Fruit fly (Drosophila melanogaster) whole organism, embryonic: ENCODE measurements around the gene Kat60.

ENCODE experiments used
- Abd-B ChIP-seq: fragments of 200-800 bp; sonication (Bioruptor generic); optimal IDR thresholded peaks from 2 replicates; lab custom pipeline; 2018; ENCODE audit warnings: missing biosample characterization, mild to moderate bottlenecking, missing genetic modification characterization, moderate library complexity
- Asciz ChIP-seq: fragments of 200-800 bp; sonication (Bioruptor generic); optimal IDR thresholded peaks from 2 replicates; lab custom pipeline; 2017; ENCODE audit warnings: missing biosample characterization, mild to moderate bottlenecking, missing genetic modification characterization, missing genetic modification reagents
- Bdp1 ChIP-seq: fragments of 200-800 bp; sonication (Bioruptor generic); optimal IDR thresholded peaks from 3 replicates; lab custom pipeline; 2016; ENCODE audit warnings: missing biosample characterization, missing genetic modification characterization
- CG11456 ChIP-seq: fragments of 200-800 bp; sonication (Bioruptor generic); IDR thresholded peaks from 3 replicates; pipeline ENCODE4 v1.3.6; 2022; ENCODE audit warnings: missing biosample characterization, missing genetic modification characterization
- CG12219 ChIP-seq: fragments of 200-800 bp; sonication (Bioruptor generic); optimal IDR thresholded peaks from 3 replicates; lab custom pipeline; 2018; ENCODE audit warnings: missing biosample characterization, mild to moderate bottlenecking, missing genetic modification characterization
- CG12744 ChIP-seq: fragments of 200-800 bp; sonication (Bioruptor generic); optimal IDR thresholded peaks from 2 replicates; lab custom pipeline; 2016; ENCODE audit warnings: missing biosample characterization, missing genetic modification characterization
- CG13287 ChIP-seq: fragments of 200-800 bp; sonication (Bioruptor generic); IDR thresholded peaks from 2 replicates; pipeline ENCODE4 v1.3.6; 2022; ENCODE audit warnings: missing biosample characterization, missing genetic modification characterization; ENCODE audit not compliant: partially characterized antibody
- CG13775 ChIP-seq: fragments of 200-800 bp; sonication (Bioruptor generic); optimal IDR thresholded peaks from 3 replicates; lab custom pipeline; 2017; ENCODE audit warnings: missing biosample characterization, mild to moderate bottlenecking, missing genetic modification characterization
- CG15269 ChIP-seq: fragments of 200-800 bp; sonication (Bioruptor generic); optimal IDR thresholded peaks from 2 replicates; lab custom pipeline; 2018; ENCODE audit warnings: missing biosample characterization, mild to moderate bottlenecking, missing genetic modification characterization, moderate library complexity
- CG17328 ChIP-seq: fragments of 200-800 bp; sonication (Bioruptor generic); IDR thresholded peaks from 2 replicates; pipeline ENCODE4 v1.3.6; 2022; ENCODE audit warnings: missing biosample characterization, missing genetic modification characterization
- CG17361 ChIP-seq: fragments of 200-800 bp; sonication (Bioruptor generic); IDR thresholded peaks from 3 replicates; pipeline ENCODE4 v1.3.6; 2022; ENCODE audit warnings: missing biosample characterization, missing genetic modification characterization
- CG1792 ChIP-seq: fragments of 200-800 bp; sonication (Bioruptor generic); optimal IDR thresholded peaks from 2 replicates; lab custom pipeline; 2016; ENCODE audit warnings: missing biosample characterization, missing genetic modification characterization
- CG32532 ChIP-seq: fragments of 200-800 bp; sonication (Bioruptor generic); IDR thresholded peaks from 2 replicates; pipeline ENCODE4 v1.3.6; 2022; ENCODE audit warnings: missing biosample characterization, missing genetic modification characterization
- CG6254 ChIP-seq: fragments of 200-800 bp; sonication (Bioruptor generic); optimal IDR thresholded peaks from 3 replicates; lab custom pipeline; 2017; ENCODE audit warnings: mild to moderate bottlenecking, missing biosample characterization, missing genetic modification reagents, missing genetic modification characterization
- CG7839 ChIP-seq: fragments of 200-800 bp; sonication (Bioruptor generic); optimal IDR thresholded peaks from 3 replicates; lab custom pipeline; 2018; ENCODE audit warnings: missing biosample characterization, mild to moderate bottlenecking, missing genetic modification characterization, moderate library complexity
- CG7963 ChIP-seq: fragments of 200-800 bp; sonication (Bioruptor generic); IDR thresholded peaks from 3 replicates; pipeline ENCODE4 v1.3.6; 2022; ENCODE audit warnings: missing biosample characterization, missing genetic modification characterization; ENCODE audit not compliant: partially characterized antibody
- CG8944 ChIP-seq: fragments of 200-800 bp; sonication (Bioruptor generic); optimal IDR thresholded peaks from 3 replicates; lab custom pipeline; 2016; ENCODE audit warnings: missing biosample characterization, missing genetic modification characterization
- CG9817 ChIP-seq: fragments of 200-800 bp; sonication (Bioruptor generic); optimal IDR thresholded peaks from 2 replicates; lab custom pipeline; 2018; ENCODE audit warnings: missing biosample characterization, mild to moderate bottlenecking, missing genetic modification characterization, moderate library complexity
- D19B ChIP-seq: fragments of 200-800 bp; sonication (Bioruptor generic); optimal IDR thresholded peaks from 2 replicates; lab custom pipeline; 2017; ENCODE audit warnings: missing biosample characterization, mild to moderate bottlenecking, missing genetic modification characterization
- Doc3 ChIP-seq: fragments of 200-800 bp; sonication (Bioruptor generic); IDR thresholded peaks from 3 replicates; pipeline ENCODE4 v1.3.6; 2022; ENCODE audit warnings: missing biosample characterization, missing genetic modification characterization; ENCODE audit not compliant: partially characterized antibody
- E2f1 ChIP-seq: fragments of 200-800 bp; sonication (Bioruptor generic); IDR thresholded peaks from 2 replicates; pipeline ENCODE4 v1.3.6; 2022; ENCODE audit warnings: missing biosample characterization, missing genetic modification characterization
- Ets97D ChIP-seq: fragments of 200-800 bp; sonication (Bioruptor generic); optimal IDR thresholded peaks from 3 replicates; lab custom pipeline; 2016; ENCODE audit warnings: missing biosample characterization, missing genetic modification characterization
- HHEX ChIP-seq: fragments of 200-800 bp; sonication (Bioruptor generic); optimal IDR thresholded peaks from 3 replicates; lab custom pipeline; 2017; ENCODE audit warnings: missing biosample characterization, mild to moderate bottlenecking, missing genetic modification characterization, missing genetic modification reagents
- HLHmδ ChIP-seq: fragments of 200-800 bp; sonication (Bioruptor generic); optimal IDR thresholded peaks from 2 replicates; lab custom pipeline; 2018; ENCODE audit warnings: missing biosample characterization, mild to moderate bottlenecking, missing genetic modification characterization, moderate library complexity
- Hand ChIP-seq: fragments of 200-800 bp; sonication (Bioruptor generic); optimal IDR thresholded peaks from 2 replicates; lab custom pipeline; 2017; ENCODE audit warnings: mild to moderate bottlenecking, missing biosample characterization, missing genetic modification reagents, missing genetic modification characterization
- Mad ChIP-seq: fragments of 200-800 bp; sonication (Bioruptor generic); optimal IDR thresholded peaks from 2 replicates; lab custom pipeline; 2016; ENCODE audit warnings: missing biosample characterization, missing genetic modification characterization
- NfI ChIP-seq: fragments of 200-800 bp; sonication (Bioruptor generic); optimal IDR thresholded peaks from 3 replicates; lab custom pipeline; 2018; ENCODE audit warnings: missing biosample characterization, mild to moderate bottlenecking, missing genetic modification characterization, moderate library complexity
- Oli ChIP-seq: fragments of 200-800 bp; sonication (Bioruptor generic); optimal IDR thresholded peaks from 2 replicates; lab custom pipeline; 2018; ENCODE audit warnings: missing biosample characterization, mild to moderate bottlenecking, missing genetic modification characterization, moderate library complexity
- Scr ChIP-seq: fragments of 200-800 bp; sonication (Bioruptor generic); IDR thresholded peaks from 2 replicates; pipeline ENCODE4 v1.3.6; 2022; ENCODE audit warnings: missing biosample characterization, missing genetic modification characterization; ENCODE audit not compliant: partially characterized antibody
- Sry-δ ChIP-seq: fragments of 200-800 bp; sonication (Bioruptor generic); optimal IDR thresholded peaks from 2 replicates; lab custom pipeline; 2016; ENCODE audit warnings: missing biosample characterization, missing genetic modification characterization
- YL-1 ChIP-seq: fragments of 200-800 bp; sonication (Bioruptor generic); optimal IDR thresholded peaks from 3 replicates; lab custom pipeline; 2017; ENCODE audit warnings: missing biosample characterization, mild to moderate bottlenecking, missing genetic modification characterization
- corto ChIP-seq: fragments of 200-800 bp; sonication (Bioruptor generic); optimal IDR thresholded peaks from 2 replicates; lab custom pipeline; 2016; ENCODE audit warnings: missing biosample characterization, mild to moderate bottlenecking, missing genetic modification characterization, moderate library complexity
- crc ChIP-seq: fragments of 200-800 bp; sonication (Bioruptor generic); optimal IDR thresholded peaks from 2 replicates; lab custom pipeline; 2016; ENCODE audit warnings: missing biosample characterization, missing genetic modification characterization
- croc ChIP-seq: fragments of 200-800 bp; sonication (Bioruptor generic); conservative IDR thresholded peaks from 3 replicates; pipeline ENCODE4 v1.3.6; 2022; ENCODE audit warnings: missing biosample characterization, missing genetic modification characterization
- dysf ChIP-seq: fragments of 200-800 bp; sonication (Bioruptor generic); IDR thresholded peaks from 3 replicates; pipeline ENCODE4 v1.3.6; 2022; ENCODE audit warnings: missing biosample characterization, missing genetic modification characterization
- gcm ChIP-seq: fragments of 200-800 bp; sonication (Bioruptor generic); optimal IDR thresholded peaks from 2 replicates; lab custom pipeline; 2019; ENCODE audit warnings: missing biosample characterization, mild to moderate bottlenecking, missing genetic modification characterization, moderate library complexity
- gsb-n ChIP-seq: fragments of 200-800 bp; sonication (Bioruptor generic); optimal IDR thresholded peaks from 3 replicates; lab custom pipeline; 2018; ENCODE audit warnings: missing biosample characterization, mild to moderate bottlenecking, missing genetic modification characterization
- ind ChIP-seq: fragments of 200-800 bp; sonication (Bioruptor generic); optimal IDR thresholded peaks from 3 replicates; lab custom pipeline; 2016; ENCODE audit warnings: missing biosample characterization, missing genetic modification characterization
- lilli ChIP-seq: fragments of 200-800 bp; sonication (Bioruptor generic); optimal IDR thresholded peaks from 3 replicates; lab custom pipeline; 2016; ENCODE audit warnings: missing biosample characterization, missing genetic modification characterization
- lov ChIP-seq, 2 experiments: fragments of 200-800 bp in 1 of 2; fragments of >200 bp in 1 of 2; sonication (Bioruptor generic) in 1 of 2; IDR thresholded peaks in 1 of 2; optimal IDR thresholded peaks in 1 of 2; 2 replicates in 1 of 2; 3 replicates in 1 of 2; pipeline versions ENCODE4 v1.3.6 to Lab custom; 2017 to 2022; ENCODE audit warnings: missing biosample characterization in 1 of 2, missing genetic modification characterization in 1 of 2
- oc ChIP-seq: fragments of 200-800 bp; sonication (Bioruptor generic); optimal IDR thresholded peaks from 2 replicates; lab custom pipeline; 2018; ENCODE audit warnings: missing biosample characterization, mild to moderate bottlenecking, missing genetic modification characterization, moderate library complexity
- pb ChIP-seq: fragments of 200-800 bp; sonication (Bioruptor generic); optimal IDR thresholded peaks from 3 replicates; lab custom pipeline; 2016; ENCODE audit warnings: missing biosample characterization, missing genetic modification characterization
- pros ChIP-seq: fragments of 200-800 bp; sonication (Bioruptor generic); optimal IDR thresholded peaks from 3 replicates; lab custom pipeline; 2019; ENCODE audit warnings: missing biosample characterization, mild to moderate bottlenecking, missing genetic modification characterization, moderate library complexity
- row ChIP-seq: fragments of 200-800 bp; sonication (Bioruptor generic); IDR thresholded peaks from 3 replicates; pipeline ENCODE4 v1.3.6; 2022; ENCODE audit warnings: missing biosample characterization, missing genetic modification characterization
- scrt ChIP-seq: fragments of 200-800 bp; sonication (Bioruptor generic); optimal IDR thresholded peaks from 2 replicates; lab custom pipeline; 2018; ENCODE audit warnings: missing biosample characterization, mild to moderate bottlenecking, missing genetic modification characterization, moderate library complexity
- sens ChIP-seq: fragments of 200-800 bp; sonication (Bioruptor generic); peaks from one replicate; lab custom pipeline; 2016; ENCODE audit warnings: missing biosample characterization, missing genetic modification characterization
- seq ChIP-seq: fragments of 200-800 bp; sonication (Bioruptor generic); IDR thresholded peaks from 2 replicates; pipeline ENCODE4 v1.3.6; 2022; ENCODE audit warnings: missing biosample characterization, missing genetic modification characterization
- sna ChIP-seq: fragments of 200-800 bp; sonication (Bioruptor generic); IDR thresholded peaks from 2 replicates; pipeline ENCODE4 v1.3.6; 2022; ENCODE audit warnings: missing biosample characterization, missing genetic modification characterization; ENCODE audit not compliant: partially characterized antibody
- sug ChIP-seq: fragments of 200-800 bp; optimal IDR thresholded peaks from 2 replicates; lab custom pipeline; 2019; ENCODE audit warnings: missing biosample characterization, mild to moderate bottlenecking, missing genetic modification characterization, moderate library complexity
- zen2 ChIP-seq: fragments of 200-800 bp; sonication (Bioruptor generic); IDR thresholded peaks from 3 replicates; pipeline ENCODE4 v1.3.6; 2022; ENCODE audit warnings: missing biosample characterization, missing genetic modification characterization; ENCODE audit not compliant: partially characterized antibody

The Kat60 gene

dm6 chr3R:5198302-5198701, 33.7 kb downstream of the Kat60 start (continued):
- TF ChIP-seq CG17361 (GFP tag; lab: Robert Waterston, UW) (0 out of 3 replicates have a peak, but pooled peaks have one; percentile 26), pb (GFP tag; lab: Kevin White, UChicago) (no peak), sna (GFP tag; lab: Robert Waterston, UW) (no peak), HHEX (GFP tag; lab: Kevin White, UChicago) (peak; percentile 48), crc (peak; percentile 26), pros (no peak), gcm (no peak), CG12744 (GFP tag; lab: Kevin White, UChicago) (peak; percentile 2), CG11456 (no peak), gsb-n (tag; lab: Kevin White, UChicago) (no peak), D19B (peak; percentile 27), lov (optimal IDR thresholded peaks at IDR 0.05; lab: Kevin White, UChicago) (no peak), lov (GFP tag; IDR thresholded peaks at IDR 0.05; lab: Robert Waterston, UW) (no peak), CG6254 (GFP tag; lab: Kevin White, UChicago) (no peak), CG32532 (peak; percentile 75; the same call in 1 of the 2 replicates), CG12219 (GFP tag; lab: Kevin White, UChicago) (peak; percentile 60), scrt (GFP tag; lab: Kevin White, UChicago) (peak; percentile 55), CG17328 (GFP tag; lab: Robert Waterston, UW) (peak; percentile 41; the same call in 1 of the 2 replicates), CG7839 (tag; lab: Kevin White, UChicago) (peak; percentile 67), CG7963 (GFP tag; lab: Robert Waterston, UW) (no peak), seq (GFP tag; lab: Robert Waterston, UW) (peak; percentile 76), YL-1 (no peak), Mad (no peak), row (GFP tag; lab: Robert Waterston, UW) (peak; percentile 77), Bdp1 (peak; percentile 37), Hand (GFP tag; lab: Kevin White, UChicago) (peak; percentile 69), CG13287 (GFP tag; lab: Robert Waterston, UW) (no peak), dysf (GFP tag; lab: Robert Waterston, UW) (peak; percentile 80), CG1792 (GFP tag; lab: Kevin White, UChicago) (peak; percentile 12), NfI (peak; percentile 43), croc (GFP tag; lab: Robert Waterston, UW) (no peak), Abd-B (no peak), Doc3 (GFP tag; lab: Robert Waterston, UW) (no peak), lilli (peak; percentile 79), E2f1 (GFP tag; lab: Robert Waterston, UW) (peak; percentile 49; the same call in 1 of the 2 replicates), Scr (GFP tag; lab: Robert Waterston, UW) (no peak), HLHmδ (GFP tag; lab: Kevin White, UChicago) (no peak), zen2 (GFP tag; lab: Robert Waterston, UW) (no peak), corto (GFP tag; lab: Kevin White, UChicago) (no peak), sug (tag; lab: Kevin White, UChicago) (peak; percentile 22), ind (GFP tag; lab: Kevin White, UChicago) (peak; percentile 70), CG13775 (GFP tag; lab: Kevin White, UChicago) (peak; percentile 48), CG15269 (tag; lab: Kevin White, UChicago) (peak; percentile 67), CG8944 (GFP tag; lab: Kevin White, UChicago) (peak; percentile 30), Ets97D (GFP tag; lab: Kevin White, UChicago) (no peak), CG9817 (peak; percentile 55), Oli (tag; lab: Kevin White, UChicago) (peak; percentile 36), Asciz (GFP tag; lab: Kevin White, UChicago) (no peak), oc (tag; lab: Kevin White, UChicago) (no peak), Sry-δ (peak; percentile 12), sens (GFP tag; lab: Kevin White, UChicago) (peak; percentile 81)
